Worm (Caenorhabditis elegans): ENCODE measurements around the gene W09C2.10.

Gene W09C2.10

ce11 chrIV:9615511-9615910, 9.4 kb downstream of the W09C2.10 start (continued):
- TF ChIP-seq hlh-17 (GFP tag; optimal IDR thresholded peaks at IDR 0.05; ENCODE audit: borderline replicate concordance): no peak
- no peak for TF ChIP-seq mef-2 (tag; optimal IDR thresholded peaks at IDR 0.05)
- peak; percentile 70 for TF ChIP-seq rnt-1 (tag; optimal IDR thresholded peaks at IDR 0.05)
- TF ChIP-seq nhr-85 (tag): peak; percentile 97
- TF ChIP-seq ceh-90 (tag; optimal IDR thresholded peaks at IDR 0.05): no peak
- TF ChIP-seq grh-1 (GFP tag; IDR thresholded peaks at IDR 0.05): no peak
- TF ChIP-seq hlh-4 (tag; optimal IDR thresholded peaks at IDR 0.05): no peak
- peak; percentile 16 for TF ChIP-seq nhr-47 (tag; optimal IDR thresholded peaks at IDR 0.05)
- no peak for TF ChIP-seq C04F5.9 (tag; optimal IDR thresholded peaks at IDR 0.05)
- no peak for TF ChIP-seq sox-4 (tag; optimal IDR thresholded peaks at IDR 0.05)
- TF ChIP-seq swsn-7 (tag; optimal IDR thresholded peaks at IDR 0.05): no peak
- peak in 1 of 2 experiments; percentile 17 for TF ChIP-seq egl-27 (tag; optimal IDR thresholded peaks at IDR 0.05)
- TF ChIP-seq efl-3 (GFP tag; optimal IDR thresholded peaks at IDR 0.05): peak; percentile 76
- TF ChIP-seq Y116A8C.19 (tag; optimal IDR thresholded peaks at IDR 0.05; ENCODE audit: borderline replicate concordance): no peak
- TF ChIP-seq nhr-71 (tag; optimal IDR thresholded peaks at IDR 0.05): peak; percentile 46
- peak; percentile 39 for TF ChIP-seq irx-1 (tag; optimal IDR thresholded peaks at IDR 0.05)
- no peak for TF ChIP-seq isw-1 (GFP tag; IDR thresholded peaks at IDR 0.05)
- TF ChIP-seq C34B4.2 (tag; optimal IDR thresholded peaks at IDR 0.05): no peak
- TF ChIP-seq aha-1 (tag; optimal IDR thresholded peaks at IDR 0.05): no peak
- no peak for TF ChIP-seq ztf-11 (tag; optimal IDR thresholded peaks at IDR 0.05)
- no peak for TF ChIP-seq nhr-19 (GFP tag; conservative IDR thresholded peaks at IDR 0.05)
- no peak for TF ChIP-seq hpl-2 (GFP tag; optimal IDR thresholded peaks at IDR 0.05)
- no peak for TF ChIP-seq fkh-8 (tag; optimal IDR thresholded peaks at IDR 0.05)
- no peak for TF ChIP-seq nhr-77 (tag; optimal IDR thresholded peaks at IDR 0.05)

ce11 chrIV:9614695-9615094, 10.2 kb downstream of the W09C2.10 start, which contains the start of gene elt-1:
TSS of gene elt-1 (plus strand) at chrIV:9614995.
- no peak for TF ChIP-seq efl-3 (GFP tag; optimal IDR thresholded peaks at IDR 0.05)
- no peak for TF ChIP-seq lin-13 (GFP tag; optimal IDR thresholded peaks at IDR 0.05)
- TF ChIP-seq nhr-47 (tag; optimal IDR thresholded peaks at IDR 0.05): no peak
- TF ChIP-seq nhr-28 (tag; optimal IDR thresholded peaks at IDR 0.05): no peak
- no peak for TF ChIP-seq snpc-4 (tag; optimal IDR thresholded peaks at IDR 0.05)
- no peak for TF ChIP-seq nhr-90 (tag; optimal IDR thresholded peaks at IDR 0.05; ENCODE audit: poor library complexity)
- no peak for TF ChIP-seq ces-1 (GFP tag; optimal IDR thresholded peaks at IDR 0.05)

- no peak for TF ChIP-seq ceh-63 (GFP tag; optimal IDR thresholded peaks at IDR 0.05)
- TF ChIP-seq blmp-1 (tag; optimal IDR thresholded peaks at IDR 0.05): peak; percentile 3
Measured at ce11 chrIV:9614060-9614459, 10.8 kb downstream of the W09C2.10 start.

ce11 chrIV:9613072-9613590, 11.7 kb downstream of the W09C2.10 start:
- TF ChIP-seq aha-1 (tag; optimal IDR thresholded peaks at IDR 0.05) (no peak), unc-86 (tag; optimal IDR thresholded peaks at IDR 0.05) (no peak), nhr-28 (tag; optimal IDR thresholded peaks at IDR 0.05) (no peak), efl-1 (optimal IDR thresholded peaks at IDR 0.05) (no peak), efl-1 (GFP tag; optimal IDR thresholded peaks at IDR 0.05 in 1 of 2) (peak in 1 of 2 experiments; percentile 49), C04F5.9 (tag; optimal IDR thresholded peaks at IDR 0.05) (no peak), tlp-1 (tag; optimal IDR thresholded peaks at IDR 0.05) (no peak)

ce11 chrIV:9610923-9611322, 14.0 kb downstream of the W09C2.10 start:
- no peak for TF ChIP-seq fkh-8 (tag; optimal IDR thresholded peaks at IDR 0.05)

Measured in whole organism, L1 larva.